Worm (Caenorhabditis elegans): Measurements from ENCODE around the gene mrpl-45.

- TF ChIP-seq tlf-1 (GFP tag; optimal IDR thresholded peaks at IDR 0.05) (no peak), hmg-20 (GFP tag; IDR thresholded peaks at IDR 0.05) (no peak), ceh-91 (GFP tag; IDR thresholded peaks at IDR 0.05) (no peak)
Measured at ce11 chrIII:1218221-1218620, 16.4 kb upstream of the mrpl-45 start.

Data from whole organism, young adult.